Worm (Caenorhabditis elegans) whole organism, L4/young adult: ENCODE results near the gene acdh-13.

Source experiments
- dao-5 ChIP-seq: sonication (generic microtip); optimal IDR thresholded peaks from 2 replicates; lab custom pipeline; 2016; ENCODE audit warnings: missing genotype, missing genetic modification characterization, moderate library complexity, missing compliant biosample characterization
- him-1 ChIP-seq: sonication (generic microtip); optimal IDR thresholded peaks from 2 replicates; lab custom pipeline; 2016; ENCODE audit warnings: missing genotype, missing genetic modification reagents, missing genetic modification characterization, missing compliant biosample characterization

DNA sequence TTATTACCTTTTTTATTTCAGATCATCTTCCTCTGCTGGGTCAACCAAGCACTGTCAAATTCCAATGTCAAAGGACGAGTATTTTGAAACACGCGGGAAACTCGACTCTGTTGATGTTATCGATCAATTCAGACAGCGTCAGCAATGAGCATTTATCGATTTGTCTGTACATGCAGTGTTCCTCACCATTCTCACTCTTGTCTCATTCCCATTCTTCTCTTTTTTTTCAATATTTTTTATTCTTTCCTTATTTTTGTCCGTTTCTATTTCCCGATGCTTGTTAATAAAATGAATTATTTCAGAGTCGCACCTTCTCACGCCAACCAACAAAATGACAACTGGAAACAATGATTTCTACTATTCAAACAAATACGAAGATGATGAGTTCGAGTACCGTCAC is 15.0 kb upstream of the acdh-13 start, which contains the start of gene cks-1:
- TF ChIP-seq dao-5 (tag; lab: Kevin White, UChicago) (no peak), him-1 (tag; lab: Kevin White, UChicago) (no peak)
